Worm (Caenorhabditis elegans) whole organism, L4 larva: Measurements from ENCODE around the gene sod-1.

Experiments
- T20F7.1 ChIP-seq: fragments of 200-800 bp; sonication (Bioruptor generic); optimal IDR thresholded peaks from 2 replicates; lab custom pipeline; 2018; ENCODE audit warnings: mild to moderate bottlenecking, missing genetic modification characterization, missing compliant biosample characterization
- Y105C5A.15 ChIP-seq: fragments of 200-800 bp; sonication (Bioruptor generic); IDR thresholded peaks from 2 replicates; pipeline ENCODE4 v1.3.6; 2022; ENCODE audit warnings: missing genetic modification characterization, missing compliant biosample characterization
- Y48G9A.11 ChIP-seq: fragments of 200-800 bp; sonication (Bioruptor generic); IDR thresholded peaks from 2 replicates; pipeline ENCODE4 v1.3.6; 2022; ENCODE audit warnings: missing genetic modification reagents, missing genetic modification characterization, missing compliant biosample characterization
- Y75B8A.6 ChIP-seq: fragments of 200-800 bp; sonication (Bioruptor generic); IDR thresholded peaks from 2 replicates; pipeline ENCODE4 v1.3.6; 2022; ENCODE audit warnings: missing genetic modification reagents, missing genetic modification characterization, missing compliant biosample characterization
- aha-1 ChIP-seq: fragments of 150-350 bp; peaks from one replicate; lab custom pipeline; 2014; ENCODE audit warnings: missing biosample characterization, missing genetic modification characterization
- ama-1 ChIP-seq: fragments of 150-350 bp; optimal IDR thresholded peaks from 2 replicates; lab custom pipeline; 2014; ENCODE audit warnings: inconsistent platforms, mixed read lengths
- ceh-82 ChIP-seq: sonication (generic microtip); optimal IDR thresholded peaks from 2 replicates; lab custom pipeline; 2017; ENCODE audit warnings: missing biosample characterization, missing genetic modification characterization
- daf-16 ChIP-seq, 3 experiments: sonication (generic microtip); optimal IDR thresholded peaks; 2 replicates each; lab custom pipeline; 2016 to 2017; ENCODE audit warnings: missing genetic modification characterization in 3 of 3, missing genetic modification reagents in 3 of 3, mild to moderate bottlenecking in 2 of 3, missing compliant biosample characterization in 2 of 3, missing biosample characterization in 1 of 3, moderate library complexity in 1 of 3
- daf-8 ChIP-seq: fragments of 200-800 bp; sonication (Bioruptor generic); IDR thresholded peaks from 2 replicates; pipeline ENCODE4 v1.3.6; 2022; ENCODE audit warnings: missing genetic modification characterization, missing compliant biosample characterization
- dve-1 ChIP-seq: sonication (generic microtip); optimal IDR thresholded peaks from 2 replicates; lab custom pipeline; 2017; ENCODE audit warnings: antibody characterized with exemption, mild to moderate bottlenecking, missing genetic modification characterization, missing compliant biosample characterization; ENCODE audit not compliant: insufficient read depth
- egl-27 ChIP-seq: sonication (generic microtip); optimal IDR thresholded peaks from 3 replicates; lab custom pipeline; 2017; ENCODE audit warnings: missing biosample characterization, missing genetic modification reagents, missing genetic modification characterization
- egl-43 ChIP-seq: fragments of 200-800 bp; sonication (Bioruptor generic); IDR thresholded peaks from 2 replicates; pipeline ENCODE4 v1.3.6; 2022; ENCODE audit warnings: missing genetic modification reagents, missing genetic modification characterization, missing compliant biosample characterization
- gei-8 ChIP-seq: fragments of 200-800 bp; sonication (Bioruptor generic); optimal IDR thresholded peaks from 2 replicates; lab custom pipeline; 2018; ENCODE audit warnings: mild to moderate bottlenecking, missing genetic modification characterization, missing compliant biosample characterization
- hlh-11 ChIP-seq: fragments of 200-800 bp; sonication (Bioruptor generic); optimal IDR thresholded peaks from 2 replicates; lab custom pipeline; 2018; ENCODE audit warnings: mild to moderate bottlenecking, missing genetic modification characterization, missing compliant biosample characterization
- hmg-1.1 ChIP-seq: fragments of 200-800 bp; sonication (Bioruptor generic); IDR thresholded peaks from 2 replicates; pipeline ENCODE4 v1.3.6; 2022; ENCODE audit warnings: missing genetic modification reagents, missing genetic modification characterization, missing compliant biosample characterization
- lin-1 ChIP-seq: fragments of 200-800 bp; sonication (Bioruptor generic); IDR thresholded peaks from 2 replicates; pipeline ENCODE4 v1.3.6; 2022; ENCODE audit warnings: missing genetic modification reagents, missing genetic modification characterization, missing compliant biosample characterization
- lin-13 ChIP-seq: fragments of 150-350 bp; optimal IDR thresholded peaks from 2 replicates; lab custom pipeline; 2014; ENCODE audit warnings: missing biosample characterization, missing genetic modification reagents, missing genetic modification characterization
- lin-15B ChIP-seq: fragments of 150-350 bp; sonication (generic microtip); optimal IDR thresholded peaks from 3 replicates; lab custom pipeline; 2014; ENCODE audit warnings: missing biosample characterization, missing genetic modification characterization
- lin-29 ChIP-seq: fragments of 200-800 bp; sonication (Bioruptor generic); IDR thresholded peaks from 2 replicates; pipeline ENCODE4 v1.3.6; 2022; ENCODE audit warnings: missing genetic modification reagents, missing genetic modification characterization, missing compliant biosample characterization
- lin-38 ChIP-seq: fragments of 200-800 bp; sonication (Bioruptor generic); IDR thresholded peaks from 2 replicates; pipeline ENCODE4 v1.3.6; 2022; ENCODE audit warnings: missing genetic modification reagents, missing genetic modification characterization, missing compliant biosample characterization
- lin-39 ChIP-seq: fragments of 150-350 bp; optimal IDR thresholded peaks from 2 replicates; lab custom pipeline; 2014; ENCODE audit warnings: missing biosample characterization, missing genetic modification reagents, missing genetic modification characterization
- lir-3 ChIP-seq: sonication (generic microtip); optimal IDR thresholded peaks from 2 replicates; lab custom pipeline; 2016; ENCODE audit warnings: mild to moderate bottlenecking, missing genetic modification characterization, missing compliant biosample characterization
- lsy-2 ChIP-seq, 2 experiments: fragments of 150-350 bp in 1 of 2; sonication (generic microtip) in 1 of 2; optimal IDR thresholded peaks; 2 replicates each; lab custom pipeline; 2014 to 2017; ENCODE audit warnings: missing biosample characterization in 2 of 2, missing genetic modification characterization in 2 of 2
- madf-9 ChIP-seq: fragments of 200-800 bp; sonication (Bioruptor generic); conservative IDR thresholded peaks from 2 replicates; pipeline ENCODE4 v1.3.6; 2022; ENCODE audit warnings: missing genetic modification reagents, missing genetic modification characterization, missing compliant biosample characterization
- mdl-1 ChIP-seq, 2 experiments: fragments of 150-350 bp in 1 of 2; sonication (generic microtip) in 1 of 2; optimal IDR thresholded peaks; 2 replicates each; lab custom pipeline; 2014 to 2017; ENCODE audit warnings: missing biosample characterization in 2 of 2, missing genetic modification characterization in 2 of 2
- mes-2 ChIP-seq: sonication (generic microtip); optimal IDR thresholded peaks from 2 replicates; lab custom pipeline; 2016; ENCODE audit warnings: missing genotype, mild to moderate bottlenecking, missing genetic modification characterization, missing compliant biosample characterization; ENCODE audit not compliant: poor library complexity, severe bottlenecking
- mxl-3 ChIP-seq: fragments of 200-800 bp; sonication (Bioruptor generic); optimal IDR thresholded peaks from 2 replicates; lab custom pipeline; 2018; ENCODE audit warnings: mild to moderate bottlenecking, missing genetic modification characterization, missing compliant biosample characterization
- nhr-25 ChIP-seq: sonication (generic microtip); optimal IDR thresholded peaks from 2 replicates; lab custom pipeline; 2017; ENCODE audit warnings: missing genetic modification characterization, mild to moderate bottlenecking, missing compliant biosample characterization, antibody characterized with exemption, moderate library complexity, borderline replicate concordance; ENCODE audit not compliant: insufficient read depth
- nhr-41 ChIP-seq: fragments of 200-800 bp; sonication (Bioruptor generic); IDR thresholded peaks from 2 replicates; pipeline ENCODE4 v1.3.6; 2022; ENCODE audit warnings: missing genetic modification reagents, missing genetic modification characterization, missing compliant biosample characterization
- nhr-6 ChIP-seq: fragments of 150-350 bp; optimal IDR thresholded peaks from 2 replicates; lab custom pipeline; 2014; ENCODE audit warnings: missing biosample characterization, missing genetic modification characterization
- nhr-76 ChIP-seq: fragments of 150-350 bp; optimal IDR thresholded peaks from 2 replicates; lab custom pipeline; 2014; ENCODE audit warnings: missing biosample characterization, missing genetic modification characterization
- php-3 ChIP-seq: fragments of 200-800 bp; sonication (Bioruptor generic); IDR thresholded peaks from 2 replicates; pipeline ENCODE4 v1.3.6; 2022; ENCODE audit warnings: missing genetic modification reagents, missing genetic modification characterization, missing compliant biosample characterization
- rbr-2 ChIP-seq: sonication (generic microtip); optimal IDR thresholded peaks from 2 replicates; lab custom pipeline; 2016; ENCODE audit warnings: missing genotype, missing genetic modification characterization, missing compliant biosample characterization
- sdz-12 ChIP-seq: fragments of 200-800 bp; sonication (Bioruptor generic); optimal IDR thresholded peaks from 2 replicates; lab custom pipeline; 2018; ENCODE audit warnings: mild to moderate bottlenecking, missing genetic modification characterization, missing compliant biosample characterization
- set-16 ChIP-seq: fragments of 200-800 bp; sonication (Bioruptor generic); IDR thresholded peaks from 2 replicates; pipeline ENCODE4 v1.3.6; 2022; ENCODE audit warnings: missing genetic modification reagents, missing genetic modification characterization, missing compliant biosample characterization
- skn-1 ChIP-seq: fragments of 150-350 bp; optimal IDR thresholded peaks from 2 replicates; lab custom pipeline; 2014; ENCODE audit warnings: missing biosample characterization, missing genetic modification characterization
- snpc-1.2 ChIP-seq: fragments of 200-800 bp; sonication (Bioruptor generic); IDR thresholded peaks from 2 replicates; pipeline ENCODE4 v1.3.6; 2022; ENCODE audit warnings: missing genetic modification reagents, missing genetic modification characterization, missing compliant biosample characterization
- snpc-4 ChIP-seq: fragments of 150-350 bp; optimal IDR thresholded peaks from 2 replicates; lab custom pipeline; 2014; ENCODE audit warnings: missing biosample characterization, missing genetic modification characterization
- tra-1 ChIP-seq: fragments of 200-800 bp; sonication (Bioruptor generic); IDR thresholded peaks from 2 replicates; pipeline ENCODE4 v1.3.6; 2022; ENCODE audit warnings: missing genetic modification reagents, missing genetic modification characterization, missing compliant biosample characterization
- unc-39 ChIP-seq: sonication (generic microtip); optimal IDR thresholded peaks from 2 replicates; lab custom pipeline; 2017; ENCODE audit warnings: missing biosample characterization, missing genetic modification characterization
- zfp-2 ChIP-seq: sonication (generic microtip); optimal IDR thresholded peaks from 2 replicates; lab custom pipeline; 2016; ENCODE audit warnings: mild to moderate bottlenecking, missing genetic modification characterization, missing compliant biosample characterization
- zfp-3 ChIP-seq: fragments of 200-800 bp; sonication (Bioruptor generic); conservative IDR thresholded peaks from 2 replicates; pipeline ENCODE4 v1.3.6; 2022; ENCODE audit warnings: missing genetic modification reagents, missing genetic modification characterization, missing compliant biosample characterization
- zip-11 ChIP-seq: fragments of 200-800 bp; sonication (Bioruptor generic); IDR thresholded peaks from 2 replicates; pipeline ENCODE4 v1.3.6; 2022; ENCODE audit warnings: missing genetic modification characterization, missing compliant biosample characterization
- ztf-11 ChIP-seq: fragments of 150-350 bp; optimal IDR thresholded peaks from 2 replicates; lab custom pipeline; 2014; ENCODE audit warnings: missing biosample characterization, missing genetic modification characterization

sod-1 gene

ce11 chrII:6972185-6972737 lies 1.4 kb downstream of the sod-1 start, which contains the start of gene art-1:
Gene art-1 (minus strand): TSS chrII:6972235.
- 0 out of 2 replicates have a peak, but pooled peaks have one; percentile 7 for TF ChIP-seq hmg-1.1 (GFP tag; lab: Robert Waterston, UW)
- peak; percentile 28 for TF ChIP-seq ama-1
- no peak for TF ChIP-seq lin-39 (tag; lab: Kevin White, UChicago)
- peak; percentile 74 for TF ChIP-seq T20F7.1 (GFP tag; lab: Kevin White, UChicago)
- no peak for TF ChIP-seq daf-16 (GFP tag; optimal IDR thresholded peaks at IDR 0.05; lab: Kevin White, UChicago)
- TF ChIP-seq daf-16 (tag; optimal IDR thresholded peaks at IDR 0.05; lab: Kevin White, UChicago), result peak; percentile 45
- TF ChIP-seq egl-43 (GFP tag; lab: Robert Waterston, UW), result no peak
- peak in 1 of 2 experiments; percentile 32 for TF ChIP-seq lsy-2 (tag; optimal IDR thresholded peaks at IDR 0.05; lab: Kevin White, UChicago)
- peak; percentile 52 for TF ChIP-seq dve-1 (tag; lab: Kevin White, UChicago)
- no peak for TF ChIP-seq nhr-76 (tag; lab: Kevin White, UChicago)
- TF ChIP-seq php-3 (GFP tag; lab: Robert Waterston, UW), result 0 out of 2 replicates have a peak, but pooled peaks have one; percentile 45
- TF ChIP-seq mxl-3 (GFP tag; lab: Kevin White, UChicago), result no peak
- peak; percentile 49 for TF ChIP-seq aha-1 (tag; lab: Kevin White, UChicago)

- TF ChIP-seq T20F7.1 (GFP tag; lab: Kevin White, UChicago) (peak; percentile 13), nhr-41 (GFP tag; lab: Robert Waterston, UW) (no peak), snpc-4 (tag; lab: Kevin White, UChicago) (no peak)
Measured at ce11 chrII:6970515-6970914, 3.2 kb downstream of the sod-1 start, which contains the start of gene C15F1.5. Gene C15F1.5 (minus strand): TSS chrII:6970615.

- TF ChIP-seq rbr-2 (tag; lab: Kevin White, UChicago), result peak; percentile 80
- no peak for TF ChIP-seq sdz-12
- TF ChIP-seq skn-1, result no peak
- peak; percentile 82 for TF ChIP-seq hlh-11 (tag; lab: Kevin White, UChicago)
- TF ChIP-seq unc-39 (tag; lab: Kevin White, UChicago), result no peak
- no peak for TF ChIP-seq lin-15B (tag; lab: Kevin White, UChicago)
- no peak for TF ChIP-seq Y105C5A.15 (GFP tag; lab: Robert Waterston, UW)
- TF ChIP-seq ceh-82 (tag; lab: Kevin White, UChicago), result no peak
- TF ChIP-seq Y75B8A.6 (GFP tag; lab: Robert Waterston, UW), result no peak
- peak; percentile 72 for TF ChIP-seq lin-38 (GFP tag; lab: Robert Waterston, UW)
- peak in 1 of 2 experiments; percentile 69 for TF ChIP-seq lsy-2 (tag; optimal IDR thresholded peaks at IDR 0.05; lab: Kevin White, UChicago)
- TF ChIP-seq Y48G9A.11 (GFP tag; lab: Robert Waterston, UW), result peak; percentile 91
- TF ChIP-seq egl-27 (tag; lab: Kevin White, UChicago), result no peak
- TF ChIP-seq lin-29 (GFP tag; lab: Robert Waterston, UW), result no peak
- TF ChIP-seq zfp-3 (GFP tag; lab: Robert Waterston, UW), result no peak
- TF ChIP-seq hmg-1.1 (GFP tag; lab: Robert Waterston, UW), result 0 out of 2 replicates have a peak, but pooled peaks have one; percentile 14
- TF ChIP-seq set-16 (GFP tag; lab: Robert Waterston, UW), result peak; percentile 66
- peak; percentile 63; the same call in 1 of the 2 replicates for TF ChIP-seq php-3 (GFP tag; lab: Robert Waterston, UW)
- TF ChIP-seq lin-1 (GFP tag; lab: Robert Waterston, UW), result peak; percentile 53; the same call in 1 of the 2 replicates
- peak; percentile 82 for TF ChIP-seq mes-2 (tag; lab: Kevin White, UChicago)
- peak; percentile 71 for TF ChIP-seq gei-8 (GFP tag; lab: Kevin White, UChicago)
- TF ChIP-seq tra-1 (GFP tag; lab: Robert Waterston, UW), result peak; percentile 55; the same call in 1 of the 2 replicates
- no peak for TF ChIP-seq ztf-11
- no peak for TF ChIP-seq nhr-76 (tag; lab: Kevin White, UChicago)
- TF ChIP-seq aha-1 (tag; lab: Kevin White, UChicago), result peak; percentile 86
- TF ChIP-seq snpc-1.2, result peak; percentile 82
- no peak for TF ChIP-seq zip-11
- no peak for TF ChIP-seq madf-9
- peak; percentile 51 for TF ChIP-seq nhr-6 (tag; lab: Kevin White, UChicago)
- no peak for TF ChIP-seq zfp-2 (tag; lab: Kevin White, UChicago)
- peak; percentile 81 for TF ChIP-seq dve-1 (tag; lab: Kevin White, UChicago)
- TF ChIP-seq lir-3 (tag; lab: Kevin White, UChicago), result peak; percentile 2
- TF ChIP-seq nhr-25, result peak; percentile 83
- peak; percentile 42 to 72 for TF ChIP-seq mdl-1 (tag; optimal IDR thresholded peaks at IDR 0.05; lab: Kevin White, UChicago)
- TF ChIP-seq lin-13 (GFP tag; lab: Kevin White, UChicago), result peak; percentile 68
- TF ChIP-seq daf-8 (GFP tag; lab: Robert Waterston, UW), result no peak
Measured at ce11 chrII:6968191-6968675, 5.5 kb downstream of the sod-1 start.
